Fruit fly (Drosophila melanogaster) whole organism, embryonic: ENCODE data around the gene CG13850.

ENCODE experiments used
- Atf3 ChIP-seq: fragments of 200-800 bp; sonication (Bioruptor generic); optimal IDR thresholded peaks from 3 replicates; lab custom pipeline; 2016; ENCODE audit warnings: missing biosample characterization, missing genetic modification characterization
- CG11093 ChIP-seq: fragments of 200-800 bp; sonication (Bioruptor generic); IDR thresholded peaks from 3 replicates; pipeline ENCODE4 v1.3.6; 2022; ENCODE audit warnings: missing biosample characterization, missing genetic modification characterization
- CG11560 ChIP-seq: fragments of 200-800 bp; sonication (Bioruptor generic); IDR thresholded peaks from 3 replicates; pipeline ENCODE4 v1.3.6; 2022; ENCODE audit warnings: missing biosample characterization, missing genetic modification characterization
- CG13775 ChIP-seq: fragments of 200-800 bp; sonication (Bioruptor generic); optimal IDR thresholded peaks from 3 replicates; lab custom pipeline; 2017; ENCODE audit warnings: missing biosample characterization, mild to moderate bottlenecking, missing genetic modification characterization
- CG14014 ChIP-seq: fragments of 200-800 bp; sonication (Bioruptor generic); IDR thresholded peaks from 2 replicates; pipeline ENCODE4 v1.3.6; 2022; ENCODE audit warnings: missing biosample characterization, missing genetic modification characterization
- CG14441 ChIP-seq: fragments of 200-800 bp; sonication (Bioruptor generic); IDR thresholded peaks from 2 replicates; pipeline ENCODE4 v1.3.6; 2022; ENCODE audit warnings: missing biosample characterization, missing genetic modification characterization
- CG14710 ChIP-seq: fragments of 200-800 bp; sonication (Bioruptor generic); optimal IDR thresholded peaks from 3 replicates; lab custom pipeline; 2019; ENCODE audit warnings: missing biosample characterization, mild to moderate bottlenecking, missing genetic modification characterization, moderate library complexity
- CG14860 ChIP-seq: fragments of 200-800 bp; sonication (Bioruptor generic); IDR thresholded peaks from 3 replicates; pipeline ENCODE4 v1.3.6; 2022; ENCODE audit warnings: missing biosample characterization, missing genetic modification characterization; ENCODE audit not compliant: partially characterized antibody
- CG14965 ChIP-seq: fragments of 200-800 bp; sonication (Bioruptor generic); optimal IDR thresholded peaks from 2 replicates; lab custom pipeline; 2016; ENCODE audit warnings: missing biosample characterization, missing genetic modification characterization, borderline replicate concordance
- CG16863 ChIP-seq: fragments of 200-800 bp; sonication (Bioruptor generic); optimal IDR thresholded peaks from 3 replicates; lab custom pipeline; 2016; ENCODE audit warnings: missing biosample characterization, missing genetic modification characterization
- CG18476 ChIP-seq: fragments of 200-800 bp; sonication (Bioruptor generic); optimal IDR thresholded peaks from 2 replicates; lab custom pipeline; 2016; ENCODE audit warnings: missing biosample characterization, mild to moderate bottlenecking, missing genetic modification characterization
- CG2199 ChIP-seq: fragments of 200-800 bp; sonication (Bioruptor generic); IDR thresholded peaks from 3 replicates; pipeline ENCODE4 v1.3.6; 2022; ENCODE audit warnings: missing biosample characterization, missing genetic modification characterization
- CG2889 ChIP-seq: fragments of 200-800 bp; sonication (Bioruptor generic); IDR thresholded peaks from 3 replicates; pipeline ENCODE4 v1.3.6; 2022; ENCODE audit warnings: missing biosample characterization, missing genetic modification characterization
- CG30403 ChIP-seq: fragments of 200-800 bp; sonication (Bioruptor generic); optimal IDR thresholded peaks from 3 replicates; lab custom pipeline; 2016; ENCODE audit warnings: missing biosample characterization, missing genetic modification characterization
- CG31441 ChIP-seq: fragments of 200-800 bp; sonication (Bioruptor generic); IDR thresholded peaks from 2 replicates; pipeline ENCODE4 v1.3.6; 2022; ENCODE audit warnings: missing biosample characterization, missing genetic modification characterization
- CG32767 ChIP-seq: fragments of 200-800 bp; sonication (Bioruptor generic); IDR thresholded peaks from 2 replicates; pipeline ENCODE4 v1.3.6; 2022; ENCODE audit warnings: missing biosample characterization, missing genetic modification characterization
- CG3847 ChIP-seq: fragments of 200-800 bp; sonication (Bioruptor generic); IDR thresholded peaks from 2 replicates; pipeline ENCODE4 v1.3.6; 2022; ENCODE audit warnings: missing biosample characterization, missing genetic modification characterization
- CG4707 ChIP-seq: fragments of 200-800 bp; sonication (Bioruptor generic); optimal IDR thresholded peaks from 2 replicates; lab custom pipeline; 2018; ENCODE audit warnings: missing biosample characterization, mild to moderate bottlenecking, missing genetic modification characterization, moderate library complexity
- CG6689 ChIP-seq: fragments of 200-800 bp; sonication (Bioruptor generic); IDR thresholded peaks from 2 replicates; pipeline ENCODE4 v1.3.6; 2022; ENCODE audit warnings: missing biosample characterization, missing genetic modification characterization
- CG8281 ChIP-seq: fragments of 200-800 bp; sonication (Bioruptor generic); optimal IDR thresholded peaks from 2 replicates; lab custom pipeline; 2018; ENCODE audit warnings: missing biosample characterization, mild to moderate bottlenecking, missing genetic modification characterization, moderate library complexity
- CG9932 ChIP-seq: fragments of 200-800 bp; sonication (Bioruptor generic); IDR thresholded peaks from 2 replicates; pipeline ENCODE4 v1.3.6; 2022; ENCODE audit warnings: missing biosample characterization, missing genetic modification characterization
- CkIIα-i1 ChIP-seq: fragments of 200-800 bp; sonication (Bioruptor generic); IDR thresholded peaks from 2 replicates; pipeline ENCODE4 v1.3.6; 2022; ENCODE audit warnings: missing biosample characterization, missing genetic modification characterization
- Gsc ChIP-seq: fragments of 200-800 bp; sonication (Bioruptor generic); IDR thresholded peaks from 2 replicates; pipeline ENCODE4 v1.3.6; 2022; ENCODE audit warnings: missing biosample characterization, missing genetic modification characterization
- Gug ChIP-seq: fragments of 200-800 bp; sonication (Bioruptor generic); IDR thresholded peaks from 4 replicates; pipeline ENCODE4 v1.3.6; 2022; ENCODE audit warnings: missing biosample characterization, missing genetic modification characterization
- H2.0 ChIP-seq: fragments of 200-800 bp; sonication (Bioruptor generic); IDR thresholded peaks from 2 replicates; pipeline ENCODE4 v1.3.6; 2022; ENCODE audit warnings: missing biosample characterization, missing genetic modification characterization
- Hr3 ChIP-seq: fragments of 200-800 bp; sonication (Bioruptor generic); optimal IDR thresholded peaks from 3 replicates; lab custom pipeline; 2016; ENCODE audit warnings: missing biosample characterization, missing genetic modification characterization
- Poxn ChIP-seq: fragments of 200-800 bp; sonication (Bioruptor generic); IDR thresholded peaks from 2 replicates; pipeline ENCODE4 v1.3.6; 2022; ENCODE audit warnings: missing biosample characterization, missing genetic modification characterization
- Sin3A ChIP-seq: fragments of >200 bp; optimal IDR thresholded peaks from 2 replicates; lab custom pipeline; 2018
- Trl ChIP-seq, 3 experiments: fragments of >200 bp in 2 of 3; fragments of 200-800 bp in 1 of 3; sonication (Bioruptor generic) in 1 of 3; optimal IDR thresholded peaks; 2 replicates in 1 of 3; 3 replicates in 2 of 3; lab custom pipeline; 2016 to 2017; ENCODE audit warnings: missing biosample characterization in 1 of 3, missing genetic modification characterization in 1 of 3
- Xrp1 ChIP-seq: fragments of 200-800 bp; sonication (Bioruptor generic); IDR thresholded peaks from 2 replicates; pipeline ENCODE4 v1.3.6; 2022; ENCODE audit warnings: missing biosample characterization, missing genetic modification characterization
- ase ChIP-seq: fragments of 200-800 bp; sonication (Bioruptor generic); IDR thresholded peaks from 3 replicates; pipeline ENCODE4 v1.3.6; 2022; ENCODE audit warnings: missing biosample characterization, missing genetic modification characterization
- ato ChIP-seq: fragments of 200-800 bp; sonication (Bioruptor generic); IDR thresholded peaks from 2 replicates; pipeline ENCODE4 v1.3.6; 2022; ENCODE audit warnings: missing biosample characterization, missing genetic modification characterization; ENCODE audit not compliant: partially characterized antibody
- bab2 ChIP-seq: fragments of 200-800 bp; sonication (Bioruptor generic); optimal IDR thresholded peaks from 2 replicates; lab custom pipeline; 2016; ENCODE audit warnings: missing biosample characterization, missing genetic modification characterization
- cas ChIP-seq: fragments of 200-800 bp; sonication (Bioruptor generic); IDR thresholded peaks from 2 replicates; pipeline ENCODE4 v1.3.6; 2022; ENCODE audit warnings: missing biosample characterization, missing genetic modification characterization
- cg ChIP-seq: fragments of 200-800 bp; sonication (Bioruptor generic); optimal IDR thresholded peaks from 3 replicates; lab custom pipeline; 2019; ENCODE audit warnings: missing biosample characterization, mild to moderate bottlenecking, missing genetic modification characterization, moderate library complexity
- dmrt11E ChIP-seq: fragments of 200-800 bp; sonication (Bioruptor generic); optimal IDR thresholded peaks from 3 replicates; lab custom pipeline; 2018; ENCODE audit warnings: missing biosample characterization, mild to moderate bottlenecking, missing genetic modification characterization, moderate library complexity
- ems ChIP-seq: fragments of 200-800 bp; sonication (Bioruptor generic); optimal IDR thresholded peaks from 3 replicates; lab custom pipeline; 2016; ENCODE audit warnings: missing biosample characterization, missing genetic modification characterization
- en ChIP-seq: fragments of 200-800 bp; sonication (Bioruptor generic); optimal IDR thresholded peaks from 2 replicates; lab custom pipeline; 2016; ENCODE audit warnings: missing biosample characterization, missing genetic modification characterization
- fd96Cb ChIP-seq: fragments of 200-800 bp; sonication (Bioruptor generic); optimal IDR thresholded peaks from 2 replicates; lab custom pipeline; 2018; ENCODE audit warnings: missing biosample characterization, mild to moderate bottlenecking, missing genetic modification characterization, moderate library complexity
- jigr1 ChIP-seq: fragments of 200-800 bp; sonication (Bioruptor generic); IDR thresholded peaks from 3 replicates; pipeline ENCODE4 v1.3.6; 2022; ENCODE audit warnings: missing biosample characterization, missing genetic modification characterization
- lmd ChIP-seq: fragments of 200-800 bp; sonication (Bioruptor generic); IDR thresholded peaks from 2 replicates; pipeline ENCODE4 v1.3.6; 2022; ENCODE audit warnings: missing biosample characterization, missing genetic modification characterization
- lola ChIP-seq, 3 experiments: fragments of >200 bp in 2 of 3; fragments of 200-800 bp in 1 of 3; sonication (Bioruptor generic) in 1 of 3; optimal IDR thresholded peaks; 2 replicates each; lab custom pipeline; 2017 to 2019; ENCODE audit warnings: missing biosample characterization in 3 of 3, missing genetic modification characterization in 3 of 3, mild to moderate bottlenecking in 1 of 3, moderate library complexity in 1 of 3
- nerfin-1 ChIP-seq: fragments of 200-800 bp; sonication (Bioruptor generic); optimal IDR thresholded peaks from 3 replicates; lab custom pipeline; 2019; ENCODE audit warnings: missing biosample characterization, mild to moderate bottlenecking, missing genetic modification characterization, moderate library complexity
- nerfin-2 ChIP-seq: fragments of 200-800 bp; sonication (Bioruptor generic); IDR thresholded peaks from 2 replicates; pipeline ENCODE4 v1.3.6; 2022; ENCODE audit warnings: missing biosample characterization, missing genetic modification characterization; ENCODE audit not compliant: partially characterized antibody
- odd ChIP-seq: fragments of 200-800 bp; sonication (Bioruptor generic); optimal IDR thresholded peaks from 2 replicates; lab custom pipeline; 2017; ENCODE audit warnings: missing biosample characterization, mild to moderate bottlenecking, missing genetic modification characterization
- otp ChIP-seq: fragments of 200-800 bp; sonication (Bioruptor generic); IDR thresholded peaks from 3 replicates; pipeline ENCODE4, ENCODE4 v1.3.6; 2022; ENCODE audit warnings: missing biosample characterization, missing genetic modification characterization
- pnt ChIP-seq: fragments of 200-800 bp; sonication (Bioruptor generic); optimal IDR thresholded peaks from 3 replicates; lab custom pipeline; 2016; ENCODE audit warnings: missing biosample characterization, missing genetic modification characterization
- rib ChIP-seq: fragments of 200-800 bp; sonication (Bioruptor generic); IDR thresholded peaks from 2 replicates; pipeline ENCODE4 v1.3.6; 2022; ENCODE audit warnings: missing biosample characterization, missing genetic modification characterization
- ro ChIP-seq: fragments of 200-800 bp; sonication (Bioruptor generic); IDR thresholded peaks from 2 replicates; pipeline ENCODE4 v1.3.6; 2022; ENCODE audit warnings: missing biosample characterization, missing genetic modification characterization
- salm ChIP-seq: fragments of 200-800 bp; sonication (Bioruptor generic); optimal IDR thresholded peaks from 2 replicates; lab custom pipeline; 2018; ENCODE audit warnings: missing biosample characterization, mild to moderate bottlenecking, missing genetic modification characterization
- stc ChIP-seq: fragments of 200-800 bp; sonication (Bioruptor generic); IDR thresholded peaks from 2 replicates; pipeline ENCODE4 v1.3.6; 2022; ENCODE audit warnings: missing biosample characterization, missing genetic modification characterization

Gene CG13850

dm6 chr3R:22368777-22369214, 41.9 kb downstream of the CG13850 start (continued):
- TF ChIP-seq pnt (GFP tag; lab: Kevin White, UChicago) (peak; percentile 37), CG9932 (peak; percentile 82), CG31441 (GFP tag; lab: Robert Waterston, UW) (no peak; the same call in 1 of the 2 replicates), stc (GFP tag; lab: Robert Waterston, UW) (peak; percentile 48), lola (GFP tag; optimal IDR thresholded peaks at IDR 0.05; lab: Kevin White, UChicago) (peak in 1 of 3 experiments; percentile 23), CG8281 (no peak), Sin3A (lab: Kevin White, UChicago) (no peak), ase (0 out of 3 replicates have a peak, but pooled peaks have one; percentile 40), CG14441 (GFP tag; lab: Robert Waterston, UW) (peak; percentile 78), Atf3 (GFP tag; lab: Kevin White, UChicago) (no peak), CG14860 (GFP tag; lab: Robert Waterston, UW) (no peak), Xrp1 (GFP tag; lab: Robert Waterston, UW) (no peak; the same call in 1 of the 2 replicates), lmd (GFP tag; lab: Robert Waterston, UW) (peak; percentile 78), CG30403 (GFP tag; lab: Kevin White, UChicago) (peak; percentile 75), Trl (optimal IDR thresholded peaks at IDR 0.05; lab: Kevin White, UChicago) (peak; percentile 68 to 80), Trl (GFP tag; optimal IDR thresholded peaks at IDR 0.05; lab: Kevin White, UChicago) (peak; percentile 35), CG4707 (GFP tag; lab: Kevin White, UChicago) (no peak), Poxn (GFP tag; lab: Robert Waterston, UW) (peak; percentile 65; the same call in 1 of the 2 replicates), Gug (GFP tag; lab: Robert Waterston, UW) (peak; percentile 80), CG14710 (tag; lab: Kevin White, UChicago) (peak; percentile 7), CG14965 (no peak), fd96Cb (peak; percentile 41), H2.0 (peak; percentile 83), rib (GFP tag; lab: Robert Waterston, UW) (no peak), CG18476 (GFP tag; lab: Kevin White, UChicago) (peak; percentile 26), jigr1 (GFP tag; lab: Robert Waterston, UW) (peak; percentile 60; the same call in 1 of the 3 replicates), CG14014 (GFP tag; lab: Robert Waterston, UW) (peak; percentile 81), en (GFP tag; lab: Kevin White, UChicago) (no peak), CG32767 (GFP tag; lab: Robert Waterston, UW) (peak; percentile 60), nerfin-1 (tag; lab: Kevin White, UChicago) (no peak), CG2199 (no peak), CG13775 (peak; percentile 64), ato (GFP tag; lab: Robert Waterston, UW) (no peak), odd (GFP tag; lab: Kevin White, UChicago) (peak; percentile 49), CG3847 (GFP tag; lab: Robert Waterston, UW) (peak; percentile 79), bab2 (GFP tag; lab: Kevin White, UChicago) (no peak), ro (GFP tag; lab: Robert Waterston, UW) (no peak), CG2889 (GFP tag; lab: Robert Waterston, UW) (peak; percentile 74), CkIIα-i1 (GFP tag; lab: Robert Waterston, UW) (no peak), CG11093 (GFP tag; lab: Robert Waterston, UW) (peak; percentile 55; the same call in 1 of the 3 replicates), salm (tag; lab: Kevin White, UChicago) (no peak), Gsc (GFP tag; lab: Robert Waterston, UW) (no peak), CG11560 (peak; percentile 60; the same call in 2 of the 3 replicates), nerfin-2 (GFP tag; lab: Robert Waterston, UW) (no peak), CG6689 (peak; percentile 80), otp (GFP tag; lab: Robert Waterston, UW) (peak; percentile 69; the same call in 2 of the 3 replicates), cas (GFP tag; lab: Robert Waterston, UW) (0 out of 2 replicates have a peak, but pooled peaks have one; percentile 40), dmrt11E (tag; lab: Kevin White, UChicago) (peak; percentile 13), CG16863 (GFP tag; lab: Kevin White, UChicago) (no peak), ems (GFP tag; lab: Kevin White, UChicago) (no peak), Hr3 (GFP tag; lab: Kevin White, UChicago) (peak; percentile 40), cg (GFP tag; lab: Kevin White, UChicago) (no peak)
